Fruit fly (Drosophila melanogaster) whole organism, embryonic: ENCODE results near the gene RpS15Aa.

Experiments
- Abd-B ChIP-seq: fragments of 200-800 bp; sonication (Bioruptor generic); optimal IDR thresholded peaks from 2 replicates; lab custom pipeline; 2018; ENCODE audit warnings: missing biosample characterization, mild to moderate bottlenecking, missing genetic modification characterization, moderate library complexity
- Atf3 ChIP-seq: fragments of 200-800 bp; sonication (Bioruptor generic); optimal IDR thresholded peaks from 3 replicates; lab custom pipeline; 2016; ENCODE audit warnings: missing biosample characterization, missing genetic modification characterization
- CG10209 ChIP-seq: fragments of 200-800 bp; sonication (Bioruptor generic); optimal IDR thresholded peaks from 3 replicates; lab custom pipeline; 2017; ENCODE audit warnings: missing biosample characterization, mild to moderate bottlenecking, missing genetic modification characterization, missing genetic modification reagents
- CG10267 ChIP-seq: fragments of 200-800 bp; sonication (Bioruptor generic); optimal IDR thresholded peaks from 2 replicates; lab custom pipeline; 2018; ENCODE audit warnings: missing biosample characterization, mild to moderate bottlenecking, missing genetic modification characterization, moderate library complexity
- CG10462 ChIP-seq: fragments of 200-800 bp; sonication (Bioruptor generic); optimal IDR thresholded peaks from 2 replicates; lab custom pipeline; 2016; ENCODE audit warnings: missing biosample characterization, missing genetic modification characterization
- CG10543 ChIP-seq: fragments of 200-800 bp; sonication (Bioruptor generic); optimal IDR thresholded peaks from 3 replicates; lab custom pipeline; 2017; ENCODE audit warnings: missing biosample characterization, mild to moderate bottlenecking, missing genetic modification characterization, moderate library complexity
- CG10654 ChIP-seq: fragments of 200-800 bp; sonication (Bioruptor generic); optimal IDR thresholded peaks from 2 replicates; lab custom pipeline; 2016; ENCODE audit warnings: missing biosample characterization, missing genetic modification characterization
- CG10959 ChIP-seq: fragments of 200-800 bp; sonication (Bioruptor generic); IDR thresholded peaks from 2 replicates; pipeline ENCODE4 v1.3.6; 2022; ENCODE audit warnings: missing biosample characterization, missing genetic modification characterization
- CG10979 ChIP-seq: fragments of 200-800 bp; sonication (Bioruptor generic); optimal IDR thresholded peaks from 2 replicates; lab custom pipeline; 2018; ENCODE audit warnings: missing biosample characterization, mild to moderate bottlenecking, missing genetic modification characterization, moderate library complexity
- CG13123 ChIP-seq: fragments of 200-800 bp; sonication (Bioruptor generic); optimal IDR thresholded peaks from 2 replicates; lab custom pipeline; 2016; ENCODE audit warnings: missing biosample characterization, missing genetic modification characterization
- CG15269 ChIP-seq: fragments of 200-800 bp; sonication (Bioruptor generic); optimal IDR thresholded peaks from 2 replicates; lab custom pipeline; 2018; ENCODE audit warnings: missing biosample characterization, mild to moderate bottlenecking, missing genetic modification characterization, moderate library complexity
- CG1603 ChIP-seq: fragments of 200-800 bp; sonication (Bioruptor generic); optimal IDR thresholded peaks from 2 replicates; lab custom pipeline; 2019; ENCODE audit warnings: missing biosample characterization, mild to moderate bottlenecking, missing genetic modification characterization, moderate library complexity
- CG2875 ChIP-seq: fragments of 200-800 bp; sonication (Bioruptor generic); optimal IDR thresholded peaks from 2 replicates; lab custom pipeline; 2017; ENCODE audit warnings: missing biosample characterization, mild to moderate bottlenecking, missing genetic modification characterization, missing genetic modification reagents
- CG33557 ChIP-seq: fragments of 200-800 bp; sonication (Bioruptor generic); optimal IDR thresholded peaks from 2 replicates; lab custom pipeline; 2019; ENCODE audit warnings: missing biosample characterization, mild to moderate bottlenecking, missing genetic modification characterization, moderate library complexity
- CG4730 ChIP-seq: fragments of 200-800 bp; sonication (Bioruptor generic); IDR thresholded peaks from 2 replicates; pipeline ENCODE4 v1.3.6; 2022; ENCODE audit warnings: missing biosample characterization, missing genetic modification characterization
- CG6765 ChIP-seq: fragments of 200-800 bp; sonication (Bioruptor generic); optimal IDR thresholded peaks from 3 replicates; lab custom pipeline; 2017; ENCODE audit warnings: missing biosample characterization, mild to moderate bottlenecking, missing genetic modification characterization
- CG6854 ChIP-seq: fragments of 200-800 bp; sonication (Bioruptor generic); optimal IDR thresholded peaks from 3 replicates; lab custom pipeline; 2017; ENCODE audit warnings: missing biosample characterization, mild to moderate bottlenecking, missing genetic modification characterization
- CG7372 ChIP-seq: fragments of 200-800 bp; sonication (Bioruptor generic); IDR thresholded peaks from 2 replicates; pipeline ENCODE4 v1.3.6; 2022; ENCODE audit warnings: missing biosample characterization, missing genetic modification characterization
- CG7556 ChIP-seq: fragments of 200-800 bp; sonication (Bioruptor generic); optimal IDR thresholded peaks from 2 replicates; lab custom pipeline; 2017; ENCODE audit warnings: missing biosample characterization, mild to moderate bottlenecking, missing genetic modification characterization
- CG8765 ChIP-seq: fragments of 200-800 bp; sonication (Bioruptor generic); IDR thresholded peaks from 2 replicates; pipeline ENCODE4 v1.3.6; 2022; ENCODE audit warnings: missing biosample characterization, missing genetic modification characterization
- CG9932 ChIP-seq: fragments of 200-800 bp; sonication (Bioruptor generic); IDR thresholded peaks from 2 replicates; pipeline ENCODE4 v1.3.6; 2022; ENCODE audit warnings: missing biosample characterization, missing genetic modification characterization
- CTCF ChIP-seq: fragments of 200-800 bp; sonication (Bioruptor generic); optimal IDR thresholded peaks from 2 replicates; lab custom pipeline; 2017; ENCODE audit warnings: missing biosample characterization, mild to moderate bottlenecking, missing genetic modification characterization, moderate library complexity
- CoRest ChIP-seq: fragments of 200-800 bp; sonication (Bioruptor generic); optimal IDR thresholded peaks from 3 replicates; lab custom pipeline; 2018; ENCODE audit warnings: missing biosample characterization, mild to moderate bottlenecking, missing genetic modification characterization, moderate library complexity
- CrebB ChIP-seq: fragments of 200-800 bp; sonication (Bioruptor generic); optimal IDR thresholded peaks from 3 replicates; lab custom pipeline; 2018; ENCODE audit warnings: missing biosample characterization, mild to moderate bottlenecking, missing genetic modification characterization
- D19B ChIP-seq: fragments of 200-800 bp; sonication (Bioruptor generic); optimal IDR thresholded peaks from 2 replicates; lab custom pipeline; 2017; ENCODE audit warnings: missing biosample characterization, mild to moderate bottlenecking, missing genetic modification characterization
- Dad ChIP-seq: fragments of 200-800 bp; sonication (Bioruptor generic); optimal IDR thresholded peaks from 3 replicates; lab custom pipeline; 2016; ENCODE audit warnings: missing biosample characterization, missing genetic modification characterization
- Dek ChIP-seq: fragments of 200-800 bp; sonication (Bioruptor generic); optimal IDR thresholded peaks from 3 replicates; lab custom pipeline; 2019; ENCODE audit warnings: missing biosample characterization, mild to moderate bottlenecking, missing genetic modification characterization, moderate library complexity
- ERR ChIP-seq: fragments of 200-800 bp; sonication (Bioruptor generic); optimal IDR thresholded peaks from 2 replicates; lab custom pipeline; 2016; ENCODE audit warnings: missing biosample characterization, missing genetic modification characterization
- Ets97D ChIP-seq: fragments of 200-800 bp; sonication (Bioruptor generic); optimal IDR thresholded peaks from 3 replicates; lab custom pipeline; 2016; ENCODE audit warnings: missing biosample characterization, missing genetic modification characterization
- Fer1 ChIP-seq: fragments of 200-800 bp; sonication (Bioruptor generic); optimal IDR thresholded peaks from 2 replicates; lab custom pipeline; 2017; ENCODE audit warnings: missing biosample characterization, mild to moderate bottlenecking, missing genetic modification characterization
- Fer2 ChIP-seq: fragments of 200-800 bp; sonication (Bioruptor generic); optimal IDR thresholded peaks from 2 replicates; lab custom pipeline; 2018; ENCODE audit warnings: missing biosample characterization, mild to moderate bottlenecking, missing genetic modification characterization, moderate library complexity
- H15 ChIP-seq: fragments of 200-800 bp; sonication (Bioruptor generic); IDR thresholded peaks from 3 replicates; pipeline ENCODE4 v1.3.6; 2022; ENCODE audit warnings: missing biosample characterization, missing genetic modification characterization
- Hsf ChIP-seq: fragments of 200-800 bp; sonication (Bioruptor generic); optimal IDR thresholded peaks from 3 replicates; lab custom pipeline; 2016; ENCODE audit warnings: missing biosample characterization, missing genetic modification characterization
- Max ChIP-seq: fragments of 200-800 bp; sonication (Bioruptor generic); optimal IDR thresholded peaks from 2 replicates; lab custom pipeline; 2016; ENCODE audit warnings: missing biosample characterization, mild to moderate bottlenecking, missing genetic modification characterization
- Sry-β ChIP-seq: fragments of 200-800 bp; sonication (Bioruptor generic); optimal IDR thresholded peaks from 2 replicates; lab custom pipeline; 2018; ENCODE audit warnings: missing biosample characterization, mild to moderate bottlenecking, missing genetic modification characterization, moderate library complexity
- bcd ChIP-seq: fragments of 200-800 bp; sonication (Bioruptor generic); optimal IDR thresholded peaks from 2 replicates; lab custom pipeline; 2017; ENCODE audit warnings: missing biosample characterization, mild to moderate bottlenecking, missing genetic modification characterization
- dysf ChIP-seq: fragments of 200-800 bp; sonication (Bioruptor generic); IDR thresholded peaks from 3 replicates; pipeline ENCODE4 v1.3.6; 2022; ENCODE audit warnings: missing biosample characterization, missing genetic modification characterization
- fd102C ChIP-seq: fragments of 200-800 bp; sonication (Bioruptor generic); optimal IDR thresholded peaks from 2 replicates; lab custom pipeline; 2018; ENCODE audit warnings: missing biosample characterization, mild to moderate bottlenecking, missing genetic modification characterization, moderate library complexity
- gem ChIP-seq: fragments of 200-800 bp; sonication (Bioruptor generic); optimal IDR thresholded peaks from 2 replicates; lab custom pipeline; 2019; ENCODE audit warnings: missing biosample characterization, mild to moderate bottlenecking, missing genetic modification characterization, moderate library complexity
- her ChIP-seq: fragments of 200-800 bp; sonication (Bioruptor generic); optimal IDR thresholded peaks from 2 replicates; lab custom pipeline; 2016; ENCODE audit warnings: missing biosample characterization, missing genetic modification characterization
- hth ChIP-seq: fragments of >200 bp; optimal IDR thresholded peaks from 2 replicates; lab custom pipeline; 2017; ENCODE audit warnings: inconsistent platforms
- ind ChIP-seq: fragments of 200-800 bp; sonication (Bioruptor generic); optimal IDR thresholded peaks from 3 replicates; lab custom pipeline; 2016; ENCODE audit warnings: missing biosample characterization, missing genetic modification characterization
- jing ChIP-seq: fragments of 200-800 bp; sonication (Bioruptor generic); optimal IDR thresholded peaks from 2 replicates; lab custom pipeline; 2018; ENCODE audit warnings: missing biosample characterization, mild to moderate bottlenecking, missing genetic modification characterization
- kah ChIP-seq: fragments of 200-800 bp; sonication (Bioruptor generic); optimal IDR thresholded peaks from 2 replicates; lab custom pipeline; 2018; ENCODE audit warnings: missing biosample characterization, mild to moderate bottlenecking, missing genetic modification characterization
- kay ChIP-seq: fragments of 200-800 bp; sonication (Bioruptor generic); optimal IDR thresholded peaks from 2 replicates; lab custom pipeline; 2016; ENCODE audit warnings: missing biosample characterization, missing genetic modification characterization
- klu ChIP-seq: fragments of 200-800 bp; sonication (Bioruptor generic); IDR thresholded peaks from 2 replicates; pipeline ENCODE4 v1.3.6; 2022; ENCODE audit warnings: missing biosample characterization, missing genetic modification characterization
- nau ChIP-seq: fragments of 200-800 bp; sonication (Bioruptor generic); optimal IDR thresholded peaks from 3 replicates; lab custom pipeline; 2017; ENCODE audit warnings: missing biosample characterization, mild to moderate bottlenecking, missing genetic modification characterization, missing genetic modification reagents
- onecut ChIP-seq: fragments of 200-800 bp; sonication (Bioruptor generic); IDR thresholded peaks from 2 replicates; pipeline ENCODE4 v1.3.6; 2022; ENCODE audit warnings: missing biosample characterization, missing genetic modification characterization
- org-1 ChIP-seq: fragments of 200-800 bp; sonication (Bioruptor generic); optimal IDR thresholded peaks from 2 replicates; lab custom pipeline; 2017; ENCODE audit warnings: missing biosample characterization, missing genetic modification characterization
- tin ChIP-seq: fragments of 200-800 bp; sonication (Bioruptor generic); optimal IDR thresholded peaks from 3 replicates; lab custom pipeline; 2016; ENCODE audit warnings: missing biosample characterization, missing genetic modification characterization
- tio ChIP-seq: fragments of 200-800 bp; sonication (Bioruptor generic); optimal IDR thresholded peaks from 2 replicates; lab custom pipeline; 2017; ENCODE audit warnings: missing biosample characterization, missing genetic modification characterization, inconsistent platforms
- tx ChIP-seq: fragments of 200-800 bp; sonication (Bioruptor generic); optimal IDR thresholded peaks from 2 replicates; lab custom pipeline; 2016; ENCODE audit warnings: missing biosample characterization, missing genetic modification characterization
- yki ChIP-seq: fragments of >200 bp; optimal IDR thresholded peaks from 3 replicates; lab custom pipeline; 2018

RpS15Aa gene

dm6 chrX:13368149-13368548 is 30.6 kb upstream of the RpS15Aa start, which contains the start of gene dmrt11E (continued):
- TF ChIP-seq ind (GFP tag; lab: Kevin White, UChicago), result peak; percentile 48
- TF ChIP-seq CG2875 (GFP tag; lab: Kevin White, UChicago), result peak; percentile 58
- no peak for TF ChIP-seq Fer1 (GFP tag; lab: Kevin White, UChicago)
- no peak for TF ChIP-seq klu (GFP tag; lab: Robert Waterston, UW)
- no peak for TF ChIP-seq CG10543 (GFP tag; lab: Kevin White, UChicago)
- TF ChIP-seq Sry-β (GFP tag; lab: Kevin White, UChicago), result no peak
- no peak for TF ChIP-seq ERR (GFP tag; lab: Kevin White, UChicago)
- no peak for TF ChIP-seq CTCF (GFP tag; lab: Kevin White, UChicago)
- TF ChIP-seq CG10267, result peak; percentile 71
- TF ChIP-seq CG4730, result no peak
- peak; percentile 55 for TF ChIP-seq CG15269 (tag; lab: Kevin White, UChicago)
- TF ChIP-seq tin (GFP tag; lab: Kevin White, UChicago), result peak; percentile 65
- TF ChIP-seq CG7556 (GFP tag; lab: Kevin White, UChicago), result peak; percentile 36
- TF ChIP-seq CG1603 (tag; lab: Kevin White, UChicago), result peak; percentile 74
- TF ChIP-seq org-1, result no peak
- peak; percentile 45 for TF ChIP-seq fd102C (GFP tag; lab: Kevin White, UChicago)
- peak; percentile 40 for TF ChIP-seq kah (GFP tag; lab: Kevin White, UChicago)
- TF ChIP-seq CG8765 (GFP tag; lab: Robert Waterston, UW), result peak; percentile 66; the same call in 1 of the 2 replicates
- TF ChIP-seq CG6854 (GFP tag; lab: Kevin White, UChicago), result no peak
- TF ChIP-seq Max, result no peak
- no peak for TF ChIP-seq Hsf
- peak; percentile 72 for TF ChIP-seq CoRest (tag; lab: Kevin White, UChicago)
- TF ChIP-seq Dek (tag; lab: Kevin White, UChicago), result peak; percentile 14
- no peak for TF ChIP-seq her (GFP tag; lab: Kevin White, UChicago)
- TF ChIP-seq CG10654 (GFP tag; lab: Kevin White, UChicago), result peak; percentile 45
- TF ChIP-seq H15, result peak; percentile 56; the same call in 1 of the 3 replicates
- peak; percentile 82 for TF ChIP-seq gem
- TF ChIP-seq dysf, result peak; percentile 64
- TF ChIP-seq yki (lab: Kevin White, UChicago), result no peak
- TF ChIP-seq CrebB (tag; lab: Kevin White, UChicago), result no peak
- peak; percentile 44 for TF ChIP-seq jing (GFP tag; lab: Kevin White, UChicago)
- TF ChIP-seq tx, result no peak
- no peak for TF ChIP-seq Atf3
- TF ChIP-seq nau (GFP tag; lab: Kevin White, UChicago), result no peak
- no peak for TF ChIP-seq hth
- peak; percentile 27 for TF ChIP-seq bcd (GFP tag; lab: Kevin White, UChicago)
- 0 out of 2 replicates have a peak, but pooled peaks have one; percentile 17 for TF ChIP-seq onecut (GFP tag; lab: Robert Waterston, UW)
- TF ChIP-seq CG10462, result peak; percentile 33
- peak; percentile 82 for TF ChIP-seq CG10979 (tag; lab: Kevin White, UChicago)
- TF ChIP-seq Dad (GFP tag; lab: Kevin White, UChicago), result no peak
- TF ChIP-seq Abd-B, result peak; percentile 41
- no peak for TF ChIP-seq CG6765 (GFP tag; lab: Kevin White, UChicago)
- peak; percentile 22 for TF ChIP-seq tio (GFP tag; lab: Kevin White, UChicago)
- TF ChIP-seq CG7372 (GFP tag; lab: Robert Waterston, UW), result peak; percentile 23; the same call in 1 of the 2 replicates
- TF ChIP-seq Ets97D, result no peak
- TF ChIP-seq Fer2, result no peak
- TF ChIP-seq kay (GFP tag; lab: Kevin White, UChicago), result no peak
- peak; percentile 72 for TF ChIP-seq CG10959 (GFP tag; lab: Robert Waterston, UW)
- TF ChIP-seq D19B (GFP tag; lab: Kevin White, UChicago), result no peak
- no peak for TF ChIP-seq CG9932
- TF ChIP-seq CG10209 (GFP tag; lab: Kevin White, UChicago), result peak; percentile 63
- TF ChIP-seq CG33557 (GFP tag; lab: Kevin White, UChicago), result peak; percentile 76
- no peak for TF ChIP-seq CG13123
